Worm (Caenorhabditis elegans): Measurements from ENCODE around the gene lgc-58.

Gene lgc-58

ce11 chrX:6122026-6122425 lies 46.7 kb downstream of the lgc-58 start, which contains the start of gene nnt-1:
TSS of gene nnt-1 (plus strand) at chrX:6122311.
- no peak for TF ChIP-seq nhr-111 (GFP tag; optimal IDR thresholded peaks at IDR 0.05)
- TF ChIP-seq jun-1 (tag; optimal IDR thresholded peaks at IDR 0.05), result no peak
- TF ChIP-seq unc-39 (tag; optimal IDR thresholded peaks at IDR 0.05), result no peak
- TF ChIP-seq daf-8 (GFP tag; IDR thresholded peaks at IDR 0.05), result no peak
- TF ChIP-seq ceh-32 (tag; optimal IDR thresholded peaks at IDR 0.05; ENCODE audit: poor library complexity), result no peak
- no peak for TF ChIP-seq arid-1 (GFP tag; conservative IDR thresholded peaks at IDR 0.05)
- peak; percentile 37 for TF ChIP-seq nhr-28 (tag; optimal IDR thresholded peaks at IDR 0.05)
- no peak for TF ChIP-seq snpc-4 (tag; optimal IDR thresholded peaks at IDR 0.05)
- TF ChIP-seq daf-16 (GFP tag; optimal IDR thresholded peaks at IDR 0.05), result no peak
- TF ChIP-seq daf-16 (tag; optimal IDR thresholded peaks at IDR 0.05), result peak; percentile 78
- peak; percentile 28; the same call in 1 of the 2 replicates for TF ChIP-seq dmd-6 (GFP tag; IDR thresholded peaks at IDR 0.05)
- peak in 1 of 2 experiments; percentile 9 for TF ChIP-seq mdl-1 (tag; optimal IDR thresholded peaks at IDR 0.05)
- TF ChIP-seq ces-1 (GFP tag; optimal IDR thresholded peaks at IDR 0.05), result no peak
- TF ChIP-seq duxl-1 (tag; optimal IDR thresholded peaks at IDR 0.05; ENCODE audit: poor library complexity), result no peak
- no peak for TF ChIP-seq ZK337.2 (GFP tag; IDR thresholded peaks at IDR 0.05)
- TF ChIP-seq php-3 (GFP tag; IDR thresholded peaks at IDR 0.05), result no peak
- no peak for TF ChIP-seq ztf-7 (tag; optimal IDR thresholded peaks at IDR 0.05)
- peak; percentile 56 for TF ChIP-seq hlh-30 (tag; optimal IDR thresholded peaks at IDR 0.05; ENCODE audit: insufficient read depth)

DNA sequence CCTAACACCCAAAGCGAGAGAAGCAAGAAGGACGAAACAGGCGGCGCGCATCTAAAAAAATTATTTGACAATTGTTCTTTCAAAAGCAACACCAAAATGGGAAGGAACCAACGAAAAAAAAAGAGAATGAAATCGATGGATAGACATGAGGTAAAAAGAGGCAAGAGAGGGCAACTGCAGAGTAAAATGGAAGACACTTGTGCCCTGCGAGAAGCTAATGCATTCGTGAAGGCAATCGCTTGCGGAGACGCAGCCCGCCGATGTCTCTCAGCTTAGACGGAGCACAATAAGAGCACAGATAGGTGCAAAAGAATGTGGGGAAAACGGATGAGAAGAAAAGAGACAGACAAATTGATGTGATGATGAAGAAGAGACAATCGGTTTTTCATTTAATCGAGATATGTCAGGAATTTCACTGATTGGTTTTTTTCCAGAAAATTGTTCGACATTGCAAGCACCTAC lies 52.9 kb downstream of the lgc-58 start, which contains the start of gene C15H9.9:
C15H9.9 (minus strand) TSS at position 51 of the 462 bp plus-strand sequence.
- TF ChIP-seq mep-1 (tag; optimal IDR thresholded peaks at IDR 0.05), result peak; percentile 37
- peak; percentile 98 for TF ChIP-seq aha-1 (tag)
- 0 out of 2 replicates have a peak, but pooled peaks have one; percentile 13 for TF ChIP-seq madf-9 (GFP tag; conservative IDR thresholded peaks at IDR 0.05)
- peak; percentile 2 for TF ChIP-seq rbr-2 (tag; optimal IDR thresholded peaks at IDR 0.05)
- no peak for TF ChIP-seq ces-1 (GFP tag; optimal IDR thresholded peaks at IDR 0.05)
- no peak for TF ChIP-seq nhr-102 (tag; optimal IDR thresholded peaks at IDR 0.05)
- TF ChIP-seq daf-12 (tag; optimal IDR thresholded peaks at IDR 0.05), result no peak
- no peak for TF ChIP-seq nhr-6 (tag; optimal IDR thresholded peaks at IDR 0.05)
- no peak for TF ChIP-seq snpc-4 (tag; optimal IDR thresholded peaks at IDR 0.05)
- TF ChIP-seq hlh-11 (tag; optimal IDR thresholded peaks at IDR 0.05), result peak; percentile 42
- TF ChIP-seq spr-1 (tag; optimal IDR thresholded peaks at IDR 0.05), result no peak
- TF ChIP-seq lin-39 (tag; optimal IDR thresholded peaks at IDR 0.05), result no peak
- TF ChIP-seq hlh-30 (tag; optimal IDR thresholded peaks at IDR 0.05; ENCODE audit: insufficient read depth), result peak; percentile 2
- TF ChIP-seq php-3 (GFP tag; IDR thresholded peaks at IDR 0.05), result 0 out of 2 replicates have a peak, but pooled peaks have one; percentile 17
- no peak for TF ChIP-seq zip-11 (GFP tag; IDR thresholded peaks at IDR 0.05)
- TF ChIP-seq F37D6.2 (tag; optimal IDR thresholded peaks at IDR 0.05), result peak; percentile 21
- TF ChIP-seq D1046.2 (GFP tag; IDR thresholded peaks at IDR 0.05), result no peak
- TF ChIP-seq hmg-1.1 (GFP tag; IDR thresholded peaks at IDR 0.05), result peak; percentile 52; the same call in 1 of the 2 replicates
- peak; percentile 38 for TF ChIP-seq nhr-28 (tag; optimal IDR thresholded peaks at IDR 0.05)
- peak in 1 of 2 experiments; percentile 24 for TF ChIP-seq unc-62 (GFP tag; optimal IDR thresholded peaks at IDR 0.05 in 1 of 2)
- TF ChIP-seq unc-62 (tag; optimal IDR thresholded peaks at IDR 0.05), result no peak
- TF ChIP-seq egl-43 (GFP tag; IDR thresholded peaks at IDR 0.05), result 0 out of 2 replicates have a peak, but pooled peaks have one; percentile 38
- peak; percentile 17 for TF ChIP-seq lin-13 (GFP tag; optimal IDR thresholded peaks at IDR 0.05)
- peak; percentile 33 for TF ChIP-seq mes-2 (tag; optimal IDR thresholded peaks at IDR 0.05; ENCODE audit: poor library complexity, severe bottlenecking)
- TF ChIP-seq T26A8.4 (GFP tag; IDR thresholded peaks at IDR 0.05), result 0 out of 2 replicates have a peak, but pooled peaks have one; percentile 9
- peak; percentile 69 for TF ChIP-seq ctbp-1 (GFP tag; IDR thresholded peaks at IDR 0.05)
- peak in 1 of 2 experiments; percentile 35 for TF ChIP-seq lsy-2 (tag; optimal IDR thresholded peaks at IDR 0.05)
- TF ChIP-seq dmd-6 (GFP tag; IDR thresholded peaks at IDR 0.05), result peak; percentile 44; the same call in 1 of the 2 replicates
- TF ChIP-seq mdl-1 (tag; optimal IDR thresholded peaks at IDR 0.05), result peak in 1 of 2 experiments; percentile 9

Data from whole organism, L4 larva.